Fruit fly (Drosophila melanogaster) whole organism, wandering third instar larva: ENCODE results near the gene CG46387.
A peak's percentile ranks its signal among the peaks of the same experiment; 100 is the strongest.

ENCODE experiments used
- N ChIP-seq: fragments of >200 bp; optimal IDR thresholded peaks from 2 replicates; lab custom pipeline; 2018; ENCODE audit warnings: missing biosample characterization, missing external identifiers, missing genetic modification characterization
- Rel ChIP-seq, 2 experiments: fragments of 200-800 bp; sonication (Bioruptor generic) in 1 of 2; optimal IDR thresholded peaks; 2 replicates in 1 of 2; 3 replicates in 1 of 2; lab custom pipeline; 2016 to 2019; ENCODE audit warnings: mild to moderate bottlenecking in 2 of 2, missing biosample characterization in 2 of 2, missing genetic modification characterization in 2 of 2, moderate library complexity in 1 of 2
- br ChIP-seq: fragments of 200-800 bp; sonication (Bioruptor generic); optimal IDR thresholded peaks from 2 replicates; lab custom pipeline; 2016; ENCODE audit warnings: missing biosample characterization, missing genetic modification characterization
- dsf ChIP-seq: sonication (Bioruptor generic); optimal IDR thresholded peaks from 2 replicates; lab custom pipeline; 2016; ENCODE audit warnings: missing biosample characterization, missing genetic modification characterization, borderline replicate concordance
- jim ChIP-seq: fragments of 175-275, 200-325 bp; sonication (Bioruptor generic); optimal IDR thresholded peaks from 2 replicates; lab custom pipeline; 2016; ENCODE audit warnings: missing biosample characterization, mild to moderate bottlenecking, missing genetic modification characterization
- pan ChIP-seq: fragments of >200 bp; optimal IDR thresholded peaks from 2 replicates; lab custom pipeline; 2017
- psq ChIP-seq: fragments of 200-800 bp; sonication (Bioruptor generic); optimal IDR thresholded peaks from 3 replicates; lab custom pipeline; 2017; ENCODE audit warnings: missing biosample characterization, mild to moderate bottlenecking, missing genetic modification characterization, moderate library complexity

DNA sequence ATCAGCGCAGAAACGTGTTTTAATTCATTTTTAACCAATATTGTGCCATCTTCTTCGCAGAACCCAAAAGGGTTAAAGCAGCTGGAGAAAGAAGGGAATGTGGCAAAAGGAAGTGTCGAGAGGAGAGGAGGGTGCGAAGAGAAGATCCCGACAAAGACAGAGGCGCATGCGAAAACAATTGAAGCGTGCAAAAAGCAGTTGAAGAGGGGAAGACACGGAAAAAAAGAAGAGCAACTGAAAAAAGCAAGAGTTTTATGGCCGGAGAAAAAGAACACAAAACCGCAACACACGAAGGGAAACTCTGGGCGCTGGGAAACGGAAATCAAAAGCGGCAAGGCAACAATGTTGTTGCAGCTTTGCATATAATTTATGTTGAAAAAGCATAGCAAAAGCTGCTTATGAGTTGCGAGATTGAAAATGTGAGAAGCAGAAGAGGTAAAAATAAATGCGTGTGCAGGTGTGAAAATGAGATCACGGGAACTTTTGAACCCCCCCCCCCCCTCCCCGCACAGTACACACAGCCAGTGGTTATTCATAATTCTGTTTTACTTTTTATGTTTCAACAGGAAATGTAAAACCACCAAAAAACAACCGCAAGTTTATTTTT lies 45.2 kb upstream of the CG46387 start:
- no peak for TF ChIP-seq pan (lab: Kevin White, UChicago)
- peak; percentile 88 for TF ChIP-seq psq (GFP tag; lab: Kevin White, UChicago)
- TF ChIP-seq br (GFP tag; lab: Kevin White, UChicago), result no peak
- no peak for TF ChIP-seq dsf (GFP tag; lab: Kevin White, UChicago)
- TF ChIP-seq N (GFP tag; lab: Kevin White, UChicago), result no peak
- no peak for TF ChIP-seq jim (GFP tag; lab: Kevin White, UChicago)
- TF ChIP-seq Rel (GFP tag; optimal IDR thresholded peaks at IDR 0.05; lab: Kevin White, UChicago), result no peak
- no peak for TF ChIP-seq Rel (tag; optimal IDR thresholded peaks at IDR 0.05; lab: Kevin White, UChicago)
